Fruit fly (Drosophila melanogaster) whole organism, embryonic: ENCODE data around the gene vsg.
A peak's percentile ranks its signal among the peaks of the same experiment; 100 is the strongest.

Experiments
- Adf1 ChIP-seq: fragments of 200-800 bp; sonication (Bioruptor generic); IDR thresholded peaks from 2 replicates; pipeline ENCODE4 v1.3.6; 2022; ENCODE audit warnings: missing biosample characterization, missing genetic modification characterization
- CG11093 ChIP-seq: fragments of 200-800 bp; sonication (Bioruptor generic); IDR thresholded peaks from 3 replicates; pipeline ENCODE4 v1.3.6; 2022; ENCODE audit warnings: missing biosample characterization, missing genetic modification characterization
- CG12299 ChIP-seq: fragments of 200-800 bp; sonication (Bioruptor generic); optimal IDR thresholded peaks from 2 replicates; lab custom pipeline; 2018; ENCODE audit warnings: missing biosample characterization, mild to moderate bottlenecking, missing genetic modification characterization
- CG13894 ChIP-seq: fragments of 200-800 bp; sonication (Bioruptor generic); optimal IDR thresholded peaks from 3 replicates; lab custom pipeline; 2018; ENCODE audit warnings: missing biosample characterization, mild to moderate bottlenecking, missing genetic modification characterization, moderate library complexity
- CG16813 ChIP-seq: fragments of 200-800 bp; sonication (Bioruptor generic); IDR thresholded peaks from 3 replicates; pipeline ENCODE4 v1.3.6; 2022; ENCODE audit warnings: missing biosample characterization, missing genetic modification characterization; ENCODE audit not compliant: partially characterized antibody
- CG2116 ChIP-seq: fragments of 200-800 bp; sonication (Bioruptor generic); optimal IDR thresholded peaks from 3 replicates; lab custom pipeline; 2018; ENCODE audit warnings: missing biosample characterization, mild to moderate bottlenecking, missing genetic modification characterization
- CG3407 ChIP-seq: fragments of 200-800 bp; sonication (Bioruptor generic); optimal IDR thresholded peaks from 2 replicates; lab custom pipeline; 2018; ENCODE audit warnings: missing biosample characterization, mild to moderate bottlenecking, missing genetic modification characterization
- CG4730 ChIP-seq: fragments of 200-800 bp; sonication (Bioruptor generic); IDR thresholded peaks from 2 replicates; pipeline ENCODE4 v1.3.6; 2022; ENCODE audit warnings: missing biosample characterization, missing genetic modification characterization
- CG6254 ChIP-seq: fragments of 200-800 bp; sonication (Bioruptor generic); optimal IDR thresholded peaks from 3 replicates; lab custom pipeline; 2017; ENCODE audit warnings: mild to moderate bottlenecking, missing biosample characterization, missing genetic modification reagents, missing genetic modification characterization
- CG7271 ChIP-seq: fragments of 200-800 bp; sonication (Bioruptor generic); optimal IDR thresholded peaks from 2 replicates; lab custom pipeline; 2018; ENCODE audit warnings: missing biosample characterization, mild to moderate bottlenecking, missing genetic modification characterization, moderate library complexity
- CG7928 ChIP-seq: fragments of 200-800 bp; sonication (Bioruptor generic); optimal IDR thresholded peaks from 2 replicates; lab custom pipeline; 2017; ENCODE audit warnings: missing biosample characterization, mild to moderate bottlenecking, missing genetic modification characterization
- CG8359 ChIP-seq: fragments of 200-800 bp; sonication (Bioruptor generic); optimal IDR thresholded peaks from 2 replicates; lab custom pipeline; 2017; ENCODE audit warnings: missing biosample characterization, mild to moderate bottlenecking, missing genetic modification characterization, borderline replicate concordance
- CG8944 ChIP-seq: fragments of 200-800 bp; sonication (Bioruptor generic); optimal IDR thresholded peaks from 3 replicates; lab custom pipeline; 2016; ENCODE audit warnings: missing biosample characterization, missing genetic modification characterization
- CG9215 ChIP-seq: fragments of 200-800 bp; sonication (Bioruptor generic); IDR thresholded peaks from 2 replicates; pipeline ENCODE4 v1.3.6; 2022; ENCODE audit warnings: missing biosample characterization, missing genetic modification characterization
- CHES-1-like ChIP-seq: fragments of 200-800 bp; sonication (Bioruptor generic); optimal IDR thresholded peaks from 2 replicates; lab custom pipeline; 2016; ENCODE audit warnings: missing biosample characterization, missing genetic modification characterization
- CrebB ChIP-seq: fragments of 200-800 bp; sonication (Bioruptor generic); optimal IDR thresholded peaks from 3 replicates; lab custom pipeline; 2018; ENCODE audit warnings: missing biosample characterization, mild to moderate bottlenecking, missing genetic modification characterization
- Dip3 ChIP-seq: fragments of 200-800 bp; sonication (Bioruptor generic); optimal IDR thresholded peaks from 3 replicates; lab custom pipeline; 2016; ENCODE audit warnings: missing biosample characterization, missing genetic modification characterization
- GATAe ChIP-seq: fragments of 200-800 bp; sonication (Bioruptor generic); conservative IDR thresholded peaks from 2 replicates; pipeline ENCODE4 v1.3.6; 2022; ENCODE audit warnings: missing biosample characterization, missing genetic modification characterization
- HHEX ChIP-seq: fragments of 200-800 bp; sonication (Bioruptor generic); optimal IDR thresholded peaks from 3 replicates; lab custom pipeline; 2017; ENCODE audit warnings: missing biosample characterization, mild to moderate bottlenecking, missing genetic modification characterization, missing genetic modification reagents
- Hand ChIP-seq: fragments of 200-800 bp; sonication (Bioruptor generic); optimal IDR thresholded peaks from 2 replicates; lab custom pipeline; 2017; ENCODE audit warnings: mild to moderate bottlenecking, missing biosample characterization, missing genetic modification reagents, missing genetic modification characterization
- Lhr ChIP-seq: fragments of 200-800 bp; sonication (Bioruptor generic); optimal IDR thresholded peaks from 3 replicates; lab custom pipeline; 2017; ENCODE audit warnings: mild to moderate bottlenecking, missing biosample characterization, missing genetic modification reagents, missing genetic modification characterization
- Spps ChIP-seq: fragments of 200-800 bp; sonication (Bioruptor generic); optimal IDR thresholded peaks from 2 replicates; lab custom pipeline; 2018; ENCODE audit warnings: missing biosample characterization, mild to moderate bottlenecking, missing genetic modification characterization
- Tbp ChIP-seq: fragments of >200 bp; optimal IDR thresholded peaks from 2 replicates; lab custom pipeline; 2018; ENCODE audit warnings: missing biosample characterization, missing genetic modification characterization
- ase ChIP-seq: fragments of 200-800 bp; sonication (Bioruptor generic); IDR thresholded peaks from 3 replicates; pipeline ENCODE4 v1.3.6; 2022; ENCODE audit warnings: missing biosample characterization, missing genetic modification characterization
- bowl ChIP-seq: fragments of 200-800 bp; sonication (Bioruptor generic); IDR thresholded peaks from 2 replicates; pipeline ENCODE4 v1.3.6; 2022; ENCODE audit warnings: missing biosample characterization, missing genetic modification characterization
- caup ChIP-seq: fragments of 200-800 bp; sonication (Bioruptor generic); optimal IDR thresholded peaks from 3 replicates; lab custom pipeline; 2017; ENCODE audit warnings: missing biosample characterization, mild to moderate bottlenecking, missing genetic modification characterization, moderate library complexity; ENCODE audit not compliant: severe bottlenecking
- chm ChIP-seq: fragments of 200-800 bp; sonication (Bioruptor generic); IDR thresholded peaks from 2 replicates; pipeline ENCODE4 v1.3.6; 2022; ENCODE audit warnings: missing biosample characterization, missing genetic modification characterization
- corto ChIP-seq: fragments of 200-800 bp; sonication (Bioruptor generic); optimal IDR thresholded peaks from 2 replicates; lab custom pipeline; 2016; ENCODE audit warnings: missing biosample characterization, mild to moderate bottlenecking, missing genetic modification characterization, moderate library complexity
- crol ChIP-seq: fragments of 200-800 bp; sonication (Bioruptor generic); IDR thresholded peaks from 2 replicates; pipeline ENCODE4 v1.3.6; 2022; ENCODE audit warnings: missing biosample characterization, missing genetic modification characterization
- disco-r ChIP-seq: fragments of 200-800 bp; sonication (Bioruptor generic); optimal IDR thresholded peaks from 2 replicates; lab custom pipeline; 2016; ENCODE audit warnings: missing biosample characterization, missing genetic modification characterization
- dmrt99B ChIP-seq: fragments of 200-800 bp; sonication (Bioruptor generic); optimal IDR thresholded peaks from 2 replicates; lab custom pipeline; 2018; ENCODE audit warnings: missing biosample characterization, mild to moderate bottlenecking, missing genetic modification characterization, moderate library complexity
- dysf ChIP-seq: fragments of 200-800 bp; sonication (Bioruptor generic); IDR thresholded peaks from 3 replicates; pipeline ENCODE4 v1.3.6; 2022; ENCODE audit warnings: missing biosample characterization, missing genetic modification characterization
- grau ChIP-seq: fragments of 200-800 bp; optimal IDR thresholded peaks from 3 replicates; lab custom pipeline; 2019; ENCODE audit warnings: missing biosample characterization, mild to moderate bottlenecking, missing genetic modification characterization, moderate library complexity
- jigr1 ChIP-seq: fragments of 200-800 bp; sonication (Bioruptor generic); IDR thresholded peaks from 3 replicates; pipeline ENCODE4 v1.3.6; 2022; ENCODE audit warnings: missing biosample characterization, missing genetic modification characterization
- jumu ChIP-seq: fragments of 200-800 bp; sonication (Bioruptor generic); optimal IDR thresholded peaks from 3 replicates; lab custom pipeline; 2016; ENCODE audit warnings: missing biosample characterization, missing genetic modification characterization
- knrl ChIP-seq: fragments of 200-800 bp; sonication (Bioruptor generic); IDR thresholded peaks from 3 replicates; pipeline ENCODE4 v1.3.6; 2022; ENCODE audit warnings: missing biosample characterization, missing genetic modification characterization; ENCODE audit not compliant: partially characterized antibody
- lmd ChIP-seq: fragments of 200-800 bp; sonication (Bioruptor generic); IDR thresholded peaks from 2 replicates; pipeline ENCODE4 v1.3.6; 2022; ENCODE audit warnings: missing biosample characterization, missing genetic modification characterization
- prd ChIP-seq, 3 experiments: fragments of >200 bp in 2 of 3; fragments of 200-800 bp in 1 of 3; sonication (Bioruptor generic) in 1 of 3; optimal IDR thresholded peaks in 2 of 3; IDR thresholded peaks in 1 of 3; 2 replicates in 2 of 3; 3 replicates in 1 of 3; pipeline versions ENCODE4 v1.3.6 to Lab custom; 2017 to 2022; ENCODE audit warnings: missing biosample characterization in 1 of 3, missing genetic modification characterization in 1 of 3
- pros ChIP-seq: fragments of 200-800 bp; sonication (Bioruptor generic); optimal IDR thresholded peaks from 3 replicates; lab custom pipeline; 2019; ENCODE audit warnings: missing biosample characterization, mild to moderate bottlenecking, missing genetic modification characterization, moderate library complexity
- pum ChIP-seq: fragments of 200-800 bp; sonication (Bioruptor generic); optimal IDR thresholded peaks from 2 replicates; lab custom pipeline; 2016; ENCODE audit warnings: missing biosample characterization, missing genetic modification characterization
- rib ChIP-seq: fragments of 200-800 bp; sonication (Bioruptor generic); IDR thresholded peaks from 2 replicates; pipeline ENCODE4 v1.3.6; 2022; ENCODE audit warnings: missing biosample characterization, missing genetic modification characterization
- schlank ChIP-seq: fragments of 200-800 bp; sonication (Bioruptor generic); optimal IDR thresholded peaks from 2 replicates; lab custom pipeline; 2018; ENCODE audit warnings: missing biosample characterization, mild to moderate bottlenecking, missing genetic modification characterization
- sob ChIP-seq: fragments of 200-800 bp; sonication (Bioruptor generic); IDR thresholded peaks from 2 replicates; pipeline ENCODE4 v1.3.6; 2022; ENCODE audit warnings: missing biosample characterization, missing genetic modification characterization
- twi ChIP-seq: fragments of 200-800 bp; optimal IDR thresholded peaks from 2 replicates; lab custom pipeline; 2019; ENCODE audit warnings: missing biosample characterization, mild to moderate bottlenecking, missing genetic modification characterization, moderate library complexity
- tx ChIP-seq: fragments of 200-800 bp; sonication (Bioruptor generic); optimal IDR thresholded peaks from 2 replicates; lab custom pipeline; 2016; ENCODE audit warnings: missing biosample characterization, missing genetic modification characterization
- unpg ChIP-seq: fragments of 200-800 bp; sonication (Bioruptor generic); optimal IDR thresholded peaks from 3 replicates; lab custom pipeline; 2018; ENCODE audit warnings: missing biosample characterization, mild to moderate bottlenecking, missing genetic modification characterization, moderate library complexity
- vfl ChIP-seq: fragments of 200-800 bp; sonication (Bioruptor generic); optimal IDR thresholded peaks from 2 replicates; lab custom pipeline; 2016; ENCODE audit warnings: missing biosample characterization, missing genetic modification characterization
- z ChIP-seq: fragments of 200-800 bp; sonication (Bioruptor generic); IDR thresholded peaks from 3 replicates; pipeline ENCODE4 v1.3.6; 2022; ENCODE audit warnings: missing biosample characterization, missing genetic modification characterization

The vsg gene

dm6 chr3L:9713828-9714536 is at the start of gene vsg (continued):
- TF ChIP-seq dysf = peak; percentile 78
- no peak; the same call in none of the 2 replicates for TF ChIP-seq Adf1
- no peak for TF ChIP-seq bowl (GFP tag; lab: Robert Waterston, UW)
- peak; percentile 58; the same call in 1 of the 2 replicates for TF ChIP-seq GATAe (GFP tag; lab: Robert Waterston, UW)
- peak; percentile 67 for TF ChIP-seq CG2116 (GFP tag; lab: Kevin White, UChicago)
- TF ChIP-seq twi (tag; lab: Kevin White, UChicago) = peak; percentile 78
- TF ChIP-seq z (GFP tag; lab: Robert Waterston, UW) = no peak
- TF ChIP-seq CG12299 = peak; percentile 29
- peak; percentile 13 for TF ChIP-seq pum (GFP tag; lab: Kevin White, UChicago)
- no peak for TF ChIP-seq CG7271
- TF ChIP-seq HHEX (GFP tag; lab: Kevin White, UChicago) = peak; percentile 9
- TF ChIP-seq CG7928 = peak; percentile 92
- TF ChIP-seq Tbp (GFP tag; lab: Kevin White, UChicago) = no peak
- TF ChIP-seq CG9215 = peak; percentile 85
- TF ChIP-seq CrebB (tag; lab: Kevin White, UChicago) = peak; percentile 6
- peak; percentile 81 for TF ChIP-seq dmrt99B (tag; lab: Kevin White, UChicago)
- TF ChIP-seq Spps (tag; lab: Kevin White, UChicago) = no peak
- TF ChIP-seq CG16813 (GFP tag; lab: Robert Waterston, UW) = peak; percentile 86
- peak; percentile 19 for TF ChIP-seq jumu (GFP tag; lab: Kevin White, UChicago)
- peak; percentile 85 for TF ChIP-seq knrl (GFP tag; lab: Robert Waterston, UW)
- peak; percentile 19; the same call in 1 of the 3 replicates for TF ChIP-seq ase (GFP tag; lab: Robert Waterston, UW)
- peak; percentile 76 for TF ChIP-seq unpg
- peak; percentile 52; the same call in 1 of the 2 replicates for TF ChIP-seq chm (GFP tag; lab: Robert Waterston, UW)
- TF ChIP-seq CG6254 (GFP tag; lab: Kevin White, UChicago) = peak; percentile 4
- TF ChIP-seq CHES-1-like (GFP tag; lab: Kevin White, UChicago) = no peak
- peak; percentile 6 for TF ChIP-seq tx
- peak; percentile 71 for TF ChIP-seq CG13894 (tag; lab: Kevin White, UChicago)
- peak; percentile 57; the same call in 1 of the 2 replicates for TF ChIP-seq CG4730 (GFP tag; lab: Robert Waterston, UW)
- peak; percentile 60 for TF ChIP-seq CG3407
- peak; percentile 19 for TF ChIP-seq schlank
- TF ChIP-seq CG11093 = peak; percentile 61; the same call in 2 of the 3 replicates
- peak; percentile 31 for TF ChIP-seq Hand (GFP tag; lab: Kevin White, UChicago)
- no peak for TF ChIP-seq rib (GFP tag; lab: Robert Waterston, UW)
- peak; percentile 74 for TF ChIP-seq lmd (GFP tag; lab: Robert Waterston, UW)
- peak; percentile 88 for TF ChIP-seq grau
- TF ChIP-seq CG8944 (GFP tag; lab: Kevin White, UChicago) = no peak
- no peak for TF ChIP-seq crol (GFP tag; lab: Robert Waterston, UW)
- no peak for TF ChIP-seq disco-r (GFP tag; lab: Kevin White, UChicago)
- TF ChIP-seq Lhr (GFP tag; lab: Kevin White, UChicago) = peak; percentile 42
- peak; percentile 79 for TF ChIP-seq sob
- no peak for TF ChIP-seq prd (optimal IDR thresholded peaks at IDR 0.05; lab: Kevin White, UChicago)
- peak; percentile 79 for TF ChIP-seq prd (GFP tag; IDR thresholded peaks at IDR 0.05; lab: Robert Waterston, UW)
- peak; percentile 60 for TF ChIP-seq Dip3 (GFP tag; lab: Kevin White, UChicago)
- TF ChIP-seq vfl = peak; percentile 62
- peak; percentile 56; the same call in 1 of the 3 replicates for TF ChIP-seq jigr1 (GFP tag; lab: Robert Waterston, UW)
- peak; percentile 3 for TF ChIP-seq CG8359 (GFP tag; lab: Kevin White, UChicago)
- peak; percentile 54 for TF ChIP-seq caup (GFP tag; lab: Kevin White, UChicago)
- TF ChIP-seq corto (GFP tag; lab: Kevin White, UChicago) = no peak
- peak; percentile 17 for TF ChIP-seq pros (GFP tag; lab: Kevin White, UChicago)
